Worm (Caenorhabditis elegans) whole organism, early embryonic: ENCODE measurements around the gene ipla-6.

Experiments
- B0310.2 ChIP-seq: sonication (generic microtip); optimal IDR thresholded peaks from 2 replicates; lab custom pipeline; 2016; ENCODE audit warnings: mild to moderate bottlenecking, missing genetic modification characterization, missing compliant biosample characterization
- F13C5.2 ChIP-seq: sonication (generic microtip); optimal IDR thresholded peaks from 2 replicates; lab custom pipeline; 2017; ENCODE audit warnings: mild to moderate bottlenecking, missing genetic modification characterization, inconsistent platforms, missing compliant biosample characterization
- aly-1 ChIP-seq: sonication (generic microtip); optimal IDR thresholded peaks from 2 replicates; lab custom pipeline; 2016; ENCODE audit warnings: missing genetic modification characterization, missing compliant biosample characterization
- ama-1 ChIP-seq: fragments of 150-350 bp; optimal IDR thresholded peaks from 2 replicates; lab custom pipeline; 2014
- ceh-13 ChIP-seq: fragments of 200-800 bp; sonication (Bioruptor generic); optimal IDR thresholded peaks from 2 replicates; lab custom pipeline; 2018; ENCODE audit warnings: mild to moderate bottlenecking, missing genetic modification characterization, missing compliant biosample characterization
- ceh-36 ChIP-seq: sonication (generic microtip); optimal IDR thresholded peaks from 2 replicates; lab custom pipeline; 2016; ENCODE audit warnings: missing genetic modification characterization, inconsistent platforms, missing compliant biosample characterization
- ets-7 ChIP-seq: sonication (generic microtip); optimal IDR thresholded peaks from 2 replicates; lab custom pipeline; 2016; ENCODE audit warnings: missing genotype, missing genetic modification characterization, missing compliant biosample characterization
- flt-1 ChIP-seq: fragments of 200-800 bp; sonication (Bioruptor generic); IDR thresholded peaks from 2 replicates; pipeline ENCODE4 v1.3.6; 2022; ENCODE audit warnings: missing genetic modification characterization, missing compliant biosample characterization
- hmbx-1 ChIP-seq: sonication (generic microtip); optimal IDR thresholded peaks from 2 replicates; lab custom pipeline; 2016; ENCODE audit warnings: mild to moderate bottlenecking, missing genetic modification characterization, missing compliant biosample characterization
- hmg-4 ChIP-seq: fragments of 200-800 bp; sonication (Bioruptor generic); optimal IDR thresholded peaks from 2 replicates; lab custom pipeline; 2018; ENCODE audit warnings: mild to moderate bottlenecking, missing genetic modification characterization, missing compliant biosample characterization
- hnd-1 ChIP-seq: sonication (generic microtip); optimal IDR thresholded peaks from 2 replicates; lab custom pipeline; 2016; ENCODE audit warnings: missing genetic modification characterization, missing compliant biosample characterization
- pes-1 ChIP-seq: fragments of 200-800 bp; sonication (Bioruptor generic); IDR thresholded peaks from 2 replicates; pipeline ENCODE4 v1.3.6; 2022; ENCODE audit warnings: missing genetic modification reagents, missing genetic modification characterization, missing compliant biosample characterization
- scrt-1 ChIP-seq: fragments of 200-800 bp; sonication (Bioruptor generic); IDR thresholded peaks from 2 replicates; pipeline ENCODE4 v1.3.6; 2022; ENCODE audit warnings: missing genetic modification characterization, missing compliant biosample characterization
- sea-1 ChIP-seq: fragments of 200-800 bp; sonication (Bioruptor generic); conservative IDR thresholded peaks from 2 replicates; pipeline ENCODE4 v1.3.6; 2022; ENCODE audit warnings: missing genetic modification characterization, missing compliant biosample characterization
- tbx-11 ChIP-seq: fragments of 200-800 bp; sonication (Bioruptor generic); IDR thresholded peaks from 2 replicates; pipeline ENCODE4 v1.3.6; 2022; ENCODE audit warnings: missing genetic modification characterization, missing compliant biosample characterization
- tbx-37 ChIP-seq: fragments of 200-800 bp; sonication (Bioruptor generic); conservative IDR thresholded peaks from 2 replicates; pipeline ENCODE4 v1.3.6; 2022; ENCODE audit warnings: missing genetic modification reagents, missing genetic modification characterization, missing compliant biosample characterization
- tra-4 ChIP-seq: sonication (generic microtip); optimal IDR thresholded peaks from 2 replicates; lab custom pipeline; 2017; ENCODE audit warnings: missing genetic modification characterization, missing compliant biosample characterization

Gene ipla-6

ce11 chrIV:6388550-6388949 is 51.1 kb downstream of the ipla-6 start:
- TF ChIP-seq aly-1 (tag; lab: Kevin White, UChicago) (no peak), hmbx-1 (tag; lab: Kevin White, UChicago) (no peak), ama-1 (lab: Kevin White, UChicago) (no peak), tbx-37 (GFP tag; lab: Robert Waterston, UW) (no peak), tbx-11 (GFP tag; lab: Robert Waterston, UW) (no peak), ceh-36 (no peak), pes-1 (GFP tag; lab: Robert Waterston, UW) (no peak), sea-1 (GFP tag; lab: Robert Waterston, UW) (no peak), ets-7 (no peak), F13C5.2 (no peak), scrt-1 (no peak), tra-4 (tag; lab: Kevin White, UChicago) (no peak), hnd-1 (tag; lab: Kevin White, UChicago) (no peak), hmg-4 (no peak), B0310.2 (tag; lab: Kevin White, UChicago) (no peak), flt-1 (GFP tag; lab: Robert Waterston, UW) (no peak), ceh-13 (GFP tag; lab: Kevin White, UChicago) (no peak)
